Worm (Caenorhabditis elegans) whole organism, L3 larva: ENCODE measurements around the gene herd-1.

Source experiments
- ceh-82 ChIP-seq: fragments of 150-350 bp; optimal IDR thresholded peaks from 2 replicates; lab custom pipeline; 2014; ENCODE audit warnings: missing biosample characterization, missing genetic modification characterization
- daf-12 ChIP-seq: fragments of 150-350 bp; optimal IDR thresholded peaks from 2 replicates; lab custom pipeline; 2014; ENCODE audit warnings: missing biosample characterization, missing genetic modification reagents, missing genetic modification characterization
- nfya-1 ChIP-seq: sonication (generic microtip); optimal IDR thresholded peaks from 2 replicates; lab custom pipeline; 2017; ENCODE audit warnings: missing genetic modification characterization, mild to moderate bottlenecking, missing compliant biosample characterization, antibody characterized with exemption, moderate library complexity; ENCODE audit not compliant: insufficient read depth
- nhr-25 ChIP-seq: sonication (generic microtip); optimal IDR thresholded peaks from 2 replicates; lab custom pipeline; 2017; ENCODE audit warnings: missing biosample characterization, missing genetic modification characterization
- nhr-28 ChIP-seq: fragments of 150-350 bp; optimal IDR thresholded peaks from 2 replicates; lab custom pipeline; 2014; ENCODE audit warnings: missing biosample characterization, missing genetic modification characterization
- zag-1 ChIP-seq: fragments of 150-350 bp; optimal IDR thresholded peaks from 2 replicates; lab custom pipeline; 2014; ENCODE audit warnings: missing biosample characterization, missing genetic modification characterization
- ztf-11 ChIP-seq: fragments of 150-350 bp; optimal IDR thresholded peaks from 2 replicates; lab custom pipeline; 2014; ENCODE audit warnings: missing biosample characterization, missing genetic modification characterization

DNA sequence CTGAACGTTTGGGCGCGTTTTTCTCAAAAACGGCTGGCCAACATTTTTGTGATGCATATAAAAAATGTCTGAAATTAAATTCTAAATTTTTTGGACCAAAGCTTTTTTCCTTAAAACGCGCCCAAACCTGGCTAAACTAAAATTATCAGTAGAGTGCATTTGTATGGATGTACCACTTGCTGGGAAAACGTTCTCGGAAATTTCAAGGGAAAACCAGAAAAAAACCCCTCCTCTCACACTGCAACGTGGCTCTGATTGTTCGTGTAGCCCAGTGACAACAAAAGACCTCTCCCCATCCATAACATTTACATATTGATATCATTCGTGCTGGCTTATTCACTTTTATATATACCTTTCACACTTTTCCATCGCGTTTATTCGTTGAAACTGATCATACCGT is 27.5 kb upstream of the herd-1 start, which contains the start of gene Y49E10.29:
- TF ChIP-seq nhr-25 (tag; lab: Kevin White, UChicago) (no peak), nhr-28 (tag; lab: Kevin White, UChicago) (no peak), nfya-1 (tag; lab: Kevin White, UChicago) (no peak), ceh-82 (tag; lab: Kevin White, UChicago) (no peak), daf-12 (tag; lab: Kevin White, UChicago) (no peak), zag-1 (no peak), ztf-11 (tag; lab: Kevin White, UChicago) (no peak)
